Worm (Caenorhabditis elegans) whole organism, L2 larva: ENCODE measurements around the gene glt-5.

ENCODE experiments used
- F13H6.1 ChIP-seq: sonication (generic microtip); optimal IDR thresholded peaks from 2 replicates; lab custom pipeline; 2016; ENCODE audit warnings: missing genetic modification characterization, missing compliant biosample characterization
- Y55F3AM.14 ChIP-seq: fragments of 200-800 bp; sonication (Bioruptor generic); optimal IDR thresholded peaks from 2 replicates; lab custom pipeline; 2018; ENCODE audit warnings: mild to moderate bottlenecking, missing genetic modification characterization, missing compliant biosample characterization
- elt-1 ChIP-seq: fragments of 150-350 bp; optimal IDR thresholded peaks from 2 replicates; lab custom pipeline; 2014; ENCODE audit warnings: missing biosample characterization, missing genetic modification characterization
- nhr-11 ChIP-seq: fragments of 150-350 bp; optimal IDR thresholded peaks from 2 replicates; lab custom pipeline; 2014; ENCODE audit warnings: missing biosample characterization, missing genetic modification characterization
- nhr-25 ChIP-seq: fragments of 150-350 bp; sonication (generic microtip); optimal IDR thresholded peaks from 3 replicates; lab custom pipeline; 2014; ENCODE audit warnings: missing biosample characterization, missing genetic modification characterization
- unc-62 ChIP-seq: fragments of 150-350 bp; optimal IDR thresholded peaks from 2 replicates; lab custom pipeline; 2014; ENCODE audit warnings: missing biosample characterization, missing genetic modification reagents, missing genetic modification characterization

DNA sequence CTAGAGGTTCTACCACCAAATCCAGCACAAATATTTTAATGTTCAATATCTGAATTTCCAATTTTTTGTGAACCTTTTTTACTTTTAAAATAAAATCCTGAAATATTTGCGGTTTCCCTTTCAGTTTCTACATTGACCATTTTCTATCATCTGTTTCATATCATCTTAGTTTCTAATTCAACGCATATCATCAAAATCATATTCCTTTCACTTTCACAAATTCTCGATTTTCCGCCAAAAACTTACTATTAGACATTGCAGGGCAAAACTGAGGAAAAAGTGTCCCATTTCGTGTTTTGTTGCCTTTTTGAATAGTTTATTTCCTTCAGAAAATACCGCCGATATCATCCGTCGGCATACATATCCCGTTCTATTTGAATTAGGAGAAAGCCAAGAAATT lies 16.4 kb upstream of the glt-5 start:
- TF ChIP-seq unc-62 (GFP tag; lab: Kevin White, UChicago) (no peak), F13H6.1 (tag; lab: Kevin White, UChicago) (no peak), nhr-25 (tag; lab: Kevin White, UChicago) (no peak), elt-1 (tag; lab: Kevin White, UChicago) (no peak), Y55F3AM.14 (GFP tag; lab: Kevin White, UChicago) (no peak), nhr-11 (tag; lab: Kevin White, UChicago) (no peak)
